Worm (Caenorhabditis elegans) whole organism, young adult: Measurements from ENCODE around the gene ogdh-2.

ENCODE experiments used
- B0035.1 ChIP-seq: sonication (generic microtip); optimal IDR thresholded peaks from 2 replicates; lab custom pipeline; 2016; ENCODE audit warnings: missing genetic modification characterization, mild to moderate bottlenecking, missing compliant biosample characterization, missing genotype, missing genetic modification reagents
- B0336.3 ChIP-seq: fragments of 200-800 bp; sonication (Bioruptor generic); IDR thresholded peaks from 2 replicates; pipeline ENCODE4 v1.3.6; 2022; ENCODE audit warnings: missing genetic modification characterization, missing compliant biosample characterization
- C06A6.2 ChIP-seq: fragments of 200-800 bp; sonication (Bioruptor generic); conservative IDR thresholded peaks from 2 replicates; pipeline ENCODE4 v1.3.6; 2022; ENCODE audit warnings: missing genetic modification characterization, missing compliant biosample characterization
- F10E7.11 ChIP-seq: sonication (generic microtip); optimal IDR thresholded peaks from 2 replicates; lab custom pipeline; 2017; ENCODE audit warnings: mild to moderate bottlenecking, missing genetic modification characterization, moderate library complexity, missing compliant biosample characterization
- F22D6.2 ChIP-seq: sonication (generic microtip); optimal IDR thresholded peaks from 2 replicates; lab custom pipeline; 2016; ENCODE audit warnings: mild to moderate bottlenecking, missing genetic modification characterization, missing compliant biosample characterization
- F37B4.10 ChIP-seq: fragments of 200-800 bp; sonication (Bioruptor generic); IDR thresholded peaks from 2 replicates; pipeline ENCODE4 v1.3.6; 2022; ENCODE audit warnings: missing genetic modification characterization, missing compliant biosample characterization
- F52B5.7 ChIP-seq: sonication (generic microtip); optimal IDR thresholded peaks from 2 replicates; lab custom pipeline; 2016; ENCODE audit warnings: mild to moderate bottlenecking, missing genetic modification characterization, missing compliant biosample characterization
- F57A8.1 ChIP-seq: fragments of 200-800 bp; sonication (Bioruptor generic); optimal IDR thresholded peaks from 2 replicates; lab custom pipeline; 2018; ENCODE audit warnings: mild to moderate bottlenecking, missing genetic modification characterization, moderate library complexity, missing compliant biosample characterization
- K11D2.4 ChIP-seq: fragments of 200-800 bp; sonication (Bioruptor generic); IDR thresholded peaks from 2 replicates; pipeline ENCODE4 v1.3.6; 2022; ENCODE audit warnings: missing genetic modification reagents, missing genetic modification characterization, missing compliant biosample characterization
- T07F8.4 ChIP-seq: sonication (generic microtip); optimal IDR thresholded peaks from 2 replicates; lab custom pipeline; 2016; ENCODE audit warnings: mild to moderate bottlenecking, missing genetic modification characterization, moderate library complexity, missing compliant biosample characterization
- T26A5.8 ChIP-seq: sonication (generic microtip); optimal IDR thresholded peaks from 2 replicates; lab custom pipeline; 2016; ENCODE audit warnings: missing genetic modification characterization, missing compliant biosample characterization
- Y53F4B.3 ChIP-seq: fragments of 200-800 bp; sonication (Bioruptor generic); IDR thresholded peaks from 2 replicates; pipeline ENCODE4 v1.3.6; 2022; ENCODE audit warnings: missing genetic modification reagents, missing genetic modification characterization, missing compliant biosample characterization
- Y67H2A.10 ChIP-seq: fragments of 200-800 bp; sonication (Bioruptor generic); conservative IDR thresholded peaks from 2 replicates; pipeline ENCODE4 v1.3.6; 2022; ENCODE audit warnings: missing genetic modification reagents, missing genetic modification characterization, missing compliant biosample characterization
- Y79H2A.3 ChIP-seq: fragments of 200-800 bp; sonication (Bioruptor generic); conservative IDR thresholded peaks from 2 replicates; pipeline ENCODE4 v1.3.6; 2022; ENCODE audit warnings: missing genetic modification reagents, missing genetic modification characterization, missing compliant biosample characterization
- Y95B8A.8 ChIP-seq: fragments of 200-800 bp; sonication (Bioruptor generic); IDR thresholded peaks from 2 replicates; pipeline ENCODE4 v1.3.6; 2022; ENCODE audit warnings: missing genetic modification reagents, missing genetic modification characterization, missing compliant biosample characterization
- athp-1 ChIP-seq: sonication (generic microtip); optimal IDR thresholded peaks from 2 replicates; lab custom pipeline; 2017; ENCODE audit warnings: mild to moderate bottlenecking, missing genetic modification characterization, missing compliant biosample characterization
- attf-6 ChIP-seq: fragments of 200-800 bp; sonication (Bioruptor generic); IDR thresholded peaks from 2 replicates; pipeline ENCODE4 v1.3.6; 2022; ENCODE audit warnings: missing genetic modification reagents, missing genetic modification characterization, missing compliant biosample characterization
- bed-1 ChIP-seq: fragments of 200-800 bp; sonication (Bioruptor generic); IDR thresholded peaks from 2 replicates; pipeline ENCODE4 v1.3.6; 2022; ENCODE audit warnings: missing genetic modification reagents, missing genetic modification characterization, missing compliant biosample characterization
- ccch-3 ChIP-seq: fragments of 200-800 bp; sonication (Bioruptor generic); optimal IDR thresholded peaks from 2 replicates; lab custom pipeline; 2018; ENCODE audit warnings: mild to moderate bottlenecking, missing genetic modification characterization, missing compliant biosample characterization
- ceh-40 ChIP-seq: fragments of 200-800 bp; sonication (Bioruptor generic); IDR thresholded peaks from 2 replicates; pipeline ENCODE4 v1.3.6; 2022; ENCODE audit warnings: missing genetic modification characterization, missing compliant biosample characterization
- ceh-79 ChIP-seq: sonication (generic microtip); optimal IDR thresholded peaks from 2 replicates; lab custom pipeline; 2017; ENCODE audit warnings: mild to moderate bottlenecking, missing genetic modification characterization, missing compliant biosample characterization
- ceh-91 ChIP-seq: fragments of 200-800 bp; sonication (Bioruptor generic); IDR thresholded peaks from 2 replicates; pipeline ENCODE4 v1.3.6; 2022; ENCODE audit warnings: missing genetic modification reagents, missing genetic modification characterization, missing compliant biosample characterization
- dpff-1 ChIP-seq: sonication (generic microtip); optimal IDR thresholded peaks from 2 replicates; lab custom pipeline; 2017; ENCODE audit warnings: mild to moderate bottlenecking, missing genetic modification characterization, missing compliant biosample characterization
- dpl-1 ChIP-seq: fragments of 150-350 bp; optimal IDR thresholded peaks from 2 replicates; lab custom pipeline; 2014; ENCODE audit warnings: missing biosample characterization, missing genetic modification reagents, missing genetic modification characterization
- efl-1 ChIP-seq: fragments of 150-350 bp; optimal IDR thresholded peaks from 2 replicates; lab custom pipeline; 2014; ENCODE audit warnings: missing biosample characterization, missing genetic modification reagents, missing genetic modification characterization
- egl-44 ChIP-seq: fragments of 200-800 bp; sonication (Bioruptor generic); IDR thresholded peaks from 2 replicates; pipeline ENCODE4 v1.3.6; 2022; ENCODE audit warnings: missing genetic modification reagents, missing genetic modification characterization, missing compliant biosample characterization
- egrh-3 ChIP-seq: fragments of 200-800 bp; sonication (Bioruptor generic); IDR thresholded peaks from 2 replicates; pipeline ENCODE4 v1.3.6; 2022; ENCODE audit warnings: missing genetic modification reagents, missing genetic modification characterization, missing compliant biosample characterization
- ets-4 ChIP-seq: fragments of 200-800 bp; sonication (Bioruptor generic); optimal IDR thresholded peaks from 2 replicates; lab custom pipeline; 2018; ENCODE audit warnings: mild to moderate bottlenecking, missing genetic modification characterization, missing compliant biosample characterization
- hlh-12 ChIP-seq: sonication (generic microtip); optimal IDR thresholded peaks from 2 replicates; lab custom pipeline; 2016; ENCODE audit warnings: missing genetic modification characterization, missing compliant biosample characterization
- hrde-1 ChIP-seq: sonication (generic microtip); optimal IDR thresholded peaks from 2 replicates; lab custom pipeline; 2016; ENCODE audit warnings: missing genetic modification characterization, mild to moderate bottlenecking, missing compliant biosample characterization, moderate library complexity, missing genotype, missing genetic modification reagents, borderline replicate concordance
- let-526 ChIP-seq: fragments of 200-800 bp; sonication (Bioruptor generic); IDR thresholded peaks from 2 replicates; pipeline ENCODE4 v1.3.6; 2022; ENCODE audit warnings: missing genetic modification reagents, missing genetic modification characterization, missing compliant biosample characterization
- let-607 ChIP-seq, 2 experiments: fragments of 200-800 bp in 1 of 2; sonication (Bioruptor generic) in 1 of 2; sonication (generic microtip) in 1 of 2; optimal IDR thresholded peaks; 2 replicates each; lab custom pipeline; 2016 to 2018; ENCODE audit warnings: mild to moderate bottlenecking in 2 of 2, missing compliant biosample characterization in 2 of 2, missing genetic modification characterization in 2 of 2, moderate library complexity in 2 of 2, missing genotype in 1 of 2
- lin-26 ChIP-seq: fragments of 200-800 bp; sonication (Bioruptor generic); IDR thresholded peaks from 2 replicates; pipeline ENCODE4 v1.3.6; 2022; ENCODE audit warnings: missing genetic modification reagents, missing genetic modification characterization, missing compliant biosample characterization
- lsl-1 ChIP-seq: fragments of 200-800 bp; sonication (Bioruptor generic); optimal IDR thresholded peaks from 2 replicates; lab custom pipeline; 2018; ENCODE audit warnings: mild to moderate bottlenecking, missing genetic modification characterization, moderate library complexity, missing compliant biosample characterization
- lsy-27 ChIP-seq: sonication (generic microtip); optimal IDR thresholded peaks from 2 replicates; lab custom pipeline; 2017; ENCODE audit warnings: missing genetic modification characterization, mild to moderate bottlenecking, missing compliant biosample characterization, antibody characterized with exemption, missing genotype, borderline replicate concordance; ENCODE audit not compliant: insufficient read depth
- mel-28 ChIP-seq: sonication (generic microtip); optimal IDR thresholded peaks from 2 replicates; lab custom pipeline; 2016; ENCODE audit warnings: borderline replicate concordance, mild to moderate bottlenecking, missing genetic modification characterization, missing compliant biosample characterization
- mes-4 ChIP-seq: sonication (generic microtip); optimal IDR thresholded peaks from 2 replicates; lab custom pipeline; 2016; ENCODE audit warnings: missing genotype, missing genetic modification characterization, missing compliant biosample characterization
- nfya-1 ChIP-seq: sonication (generic microtip); optimal IDR thresholded peaks from 2 replicates; lab custom pipeline; 2017; ENCODE audit warnings: antibody characterized with exemption, missing compliant biosample characterization, missing genetic modification characterization, borderline replicate concordance; ENCODE audit not compliant: insufficient read depth
- nfya-2 ChIP-seq: fragments of 200-800 bp; sonication (Bioruptor generic); IDR thresholded peaks from 2 replicates; pipeline ENCODE4 v1.3.6; 2022; ENCODE audit warnings: missing genetic modification reagents, missing genetic modification characterization, missing compliant biosample characterization
- nfyb-1 ChIP-seq: fragments of 200-800 bp; sonication (Bioruptor generic); IDR thresholded peaks from 2 replicates; pipeline ENCODE4 v1.3.6; 2022; ENCODE audit warnings: missing genetic modification reagents, missing genetic modification characterization, missing compliant biosample characterization
- nhr-120 ChIP-seq: fragments of 200-800 bp; sonication (Bioruptor generic); IDR thresholded peaks from 2 replicates; pipeline ENCODE4 v1.3.6; 2022; ENCODE audit warnings: missing genetic modification characterization, missing compliant biosample characterization
- snpc-4 ChIP-seq, 5 experiments: fragments of 150-350 bp in 1 of 5; sonication (generic microtip) in 4 of 5; optimal IDR thresholded peaks; 2 replicates each; lab custom pipeline; 2014 to 2018; ENCODE audit warnings: missing genetic modification characterization in 5 of 5, missing biosample characterization in 3 of 5, antibody characterized with exemption in 2 of 5, mild to moderate bottlenecking in 2 of 5, missing compliant biosample characterization in 2 of 5, missing genotype in 2 of 5, moderate library complexity in 2 of 5, missing genetic modification reagents in 1 of 5
- sptf-2 ChIP-seq: fragments of 200-800 bp; sonication (Bioruptor generic); optimal IDR thresholded peaks from 2 replicates; lab custom pipeline; 2018; ENCODE audit warnings: mild to moderate bottlenecking, missing genetic modification characterization, missing compliant biosample characterization
- unc-62 ChIP-seq: fragments of 150-350 bp; optimal IDR thresholded peaks from 2 replicates; lab custom pipeline; 2014; ENCODE audit warnings: missing biosample characterization, missing genetic modification reagents, missing genetic modification characterization
- zim-3 ChIP-seq: sonication (generic microtip); optimal IDR thresholded peaks from 2 replicates; lab custom pipeline; 2017; ENCODE audit warnings: mild to moderate bottlenecking, missing genetic modification characterization, moderate library complexity, missing compliant biosample characterization
- ztf-25 ChIP-seq: fragments of 200-800 bp; sonication (Bioruptor generic); IDR thresholded peaks from 2 replicates; pipeline ENCODE4 v1.3.6; 2022; ENCODE audit warnings: missing genetic modification reagents, missing genetic modification characterization, missing compliant biosample characterization
- ztf-3 ChIP-seq: fragments of 200-800 bp; sonication (Bioruptor generic); optimal IDR thresholded peaks from 2 replicates; lab custom pipeline; 2018; ENCODE audit warnings: mild to moderate bottlenecking, missing genetic modification characterization, missing compliant biosample characterization
- ztf-6 ChIP-seq: fragments of 200-800 bp; sonication (Bioruptor generic); IDR thresholded peaks from 2 replicates; pipeline ENCODE4 v1.3.6; 2022; ENCODE audit warnings: missing genetic modification reagents, missing genetic modification characterization, missing compliant biosample characterization

Gene ogdh-2

ce11 chrV:12190943-12191569 is 3.3 kb upstream of the ogdh-2 start, which contains the start of gene dpy-30 (continued):
- no peak for TF ChIP-seq lsy-27 (tag; lab: Kevin White, UChicago)
- TF ChIP-seq ets-4 (GFP tag; lab: Kevin White, UChicago): no peak
- TF ChIP-seq attf-6: no peak
- no peak for TF ChIP-seq K11D2.4 (GFP tag; lab: Robert Waterston, UW)
- no peak for TF ChIP-seq F37B4.10 (GFP tag; lab: Robert Waterston, UW)
- no peak for TF ChIP-seq bed-1 (GFP tag; lab: Robert Waterston, UW)
- TF ChIP-seq lsl-1 (GFP tag; lab: Kevin White, UChicago): peak; percentile 62
- TF ChIP-seq lin-26: no peak
- no peak for TF ChIP-seq snpc-4 (GFP tag; optimal IDR thresholded peaks at IDR 0.05; lab: Kevin White, UChicago)
- TF ChIP-seq snpc-4 (tag; optimal IDR thresholded peaks at IDR 0.05; lab: Kevin White, UChicago): peak in 2 of 4 experiments; percentile 3 to 46
- TF ChIP-seq athp-1: no peak
- TF ChIP-seq efl-1 (GFP tag; lab: Kevin White, UChicago): peak; percentile 12
- no peak for TF ChIP-seq T26A5.8 (tag; lab: Kevin White, UChicago)
- no peak for TF ChIP-seq nfyb-1 (GFP tag; lab: Robert Waterston, UW)
- no peak for TF ChIP-seq F52B5.7 (tag; lab: Kevin White, UChicago)
- TF ChIP-seq B0336.3: no peak
- no peak for TF ChIP-seq egrh-3 (GFP tag; lab: Robert Waterston, UW)
- TF ChIP-seq Y95B8A.8 (GFP tag; lab: Robert Waterston, UW): no peak
- no peak for TF ChIP-seq ceh-40 (GFP tag; lab: Robert Waterston, UW)
- no peak for TF ChIP-seq egl-44
- no peak for TF ChIP-seq Y67H2A.10
- TF ChIP-seq F10E7.11: no peak
- TF ChIP-seq mes-4 (tag; lab: Kevin White, UChicago): no peak
- no peak for TF ChIP-seq dpl-1 (GFP tag; lab: Kevin White, UChicago)
- no peak for TF ChIP-seq hlh-12 (tag; lab: Kevin White, UChicago)
- no peak for TF ChIP-seq mel-28 (tag; lab: Kevin White, UChicago)
- TF ChIP-seq let-607 (tag; optimal IDR thresholded peaks at IDR 0.05; lab: Kevin White, UChicago): no peak
- no peak for TF ChIP-seq B0035.1 (tag; lab: Kevin White, UChicago)
- no peak for TF ChIP-seq C06A6.2 (GFP tag; lab: Robert Waterston, UW)
- no peak for TF ChIP-seq ceh-91 (GFP tag; lab: Robert Waterston, UW)
- TF ChIP-seq nhr-120 (GFP tag; lab: Robert Waterston, UW): no peak
- TF ChIP-seq Y79H2A.3: no peak
- no peak for TF ChIP-seq nfya-2
- TF ChIP-seq let-526 (GFP tag; lab: Robert Waterston, UW): no peak
- no peak for TF ChIP-seq T07F8.4 (tag; lab: Kevin White, UChicago)
- no peak for TF ChIP-seq ztf-25 (GFP tag; lab: Robert Waterston, UW)
- TF ChIP-seq ccch-3 (GFP tag; lab: Kevin White, UChicago): no peak
- no peak for TF ChIP-seq Y53F4B.3 (GFP tag; lab: Robert Waterston, UW)
- no peak for TF ChIP-seq F22D6.2
- TF ChIP-seq ztf-6 (GFP tag; lab: Robert Waterston, UW): no peak
- no peak for TF ChIP-seq ztf-3 (GFP tag; lab: Kevin White, UChicago)
- no peak for TF ChIP-seq unc-62 (GFP tag; lab: Kevin White, UChicago)
- no peak for TF ChIP-seq F57A8.1 (GFP tag; lab: Kevin White, UChicago)
- no peak for TF ChIP-seq dpff-1 (tag; lab: Kevin White, UChicago)
- no peak for TF ChIP-seq zim-3 (tag; lab: Kevin White, UChicago)
- TF ChIP-seq nfya-1: no peak
- no peak for TF ChIP-seq hrde-1 (tag; lab: Kevin White, UChicago)
- no peak for TF ChIP-seq sptf-2 (GFP tag; lab: Kevin White, UChicago)
- no peak for TF ChIP-seq ceh-79
